Fruit fly (Drosophila melanogaster) whole organism, adult: ENCODE results near the gene CG42656.

Experiments
- CG11617 ChIP-seq: fragments of 200-800 bp; sonication (Bioruptor generic); optimal IDR thresholded peaks from 2 replicates; lab custom pipeline; 2017; ENCODE audit warnings: mild to moderate bottlenecking, missing biosample characterization, missing genetic modification reagents, missing genetic modification characterization
- CG14711 ChIP-seq: fragments of 200-800 bp; sonication (Bioruptor generic); optimal IDR thresholded peaks from 2 replicates; lab custom pipeline; 2018; ENCODE audit warnings: missing biosample characterization, mild to moderate bottlenecking, missing genetic modification characterization, moderate library complexity
- CG1620 ChIP-seq: fragments of 200-800 bp; sonication (Bioruptor generic); optimal IDR thresholded peaks from 2 replicates; lab custom pipeline; 2016; ENCODE audit warnings: missing biosample characterization, missing genetic modification characterization
- CG33017 ChIP-seq: fragments of 200-800 bp; sonication (Bioruptor generic); optimal IDR thresholded peaks from 2 replicates; lab custom pipeline; 2018; ENCODE audit warnings: missing biosample characterization, mild to moderate bottlenecking, missing genetic modification characterization, moderate library complexity
- CG5204 ChIP-seq: fragments of 200-800 bp; sonication (Bioruptor generic); optimal IDR thresholded peaks from 2 replicates; lab custom pipeline; 2016; ENCODE audit warnings: missing biosample characterization, missing genetic modification characterization
- CG7045 ChIP-seq: fragments of 200-800 bp; sonication (Bioruptor generic); optimal IDR thresholded peaks from 2 replicates; lab custom pipeline; 2017; ENCODE audit warnings: missing biosample characterization, mild to moderate bottlenecking, missing genetic modification characterization
- Clk ChIP-seq: fragments of 200-800 bp; sonication (Bioruptor generic); optimal IDR thresholded peaks from 2 replicates; lab custom pipeline; 2017; ENCODE audit warnings: missing biosample characterization, missing genetic modification characterization
- Crg-1 ChIP-seq: fragments of 200-800 bp; sonication (Bioruptor generic); optimal IDR thresholded peaks from 2 replicates; lab custom pipeline; 2016; ENCODE audit warnings: missing biosample characterization, missing genetic modification characterization
- kay ChIP-seq: fragments of 200-800 bp; sonication (Bioruptor generic); peaks from one replicate; lab custom pipeline; 2016; ENCODE audit warnings: missing biosample characterization, missing genetic modification characterization, borderline replicate concordance
- ovo ChIP-seq: fragments of 200-800 bp; sonication (Bioruptor generic); optimal IDR thresholded peaks from 2 replicates; lab custom pipeline; 2016; ENCODE audit warnings: missing biosample characterization, missing genetic modification characterization
- pad ChIP-seq: fragments of 200-800 bp; sonication (Bioruptor generic); optimal IDR thresholded peaks from 3 replicates; lab custom pipeline; 2017; ENCODE audit warnings: missing biosample characterization, missing genetic modification characterization, mild to moderate bottlenecking, moderate library complexity, missing genetic modification reagents
- tj ChIP-seq: fragments of 200-800 bp; sonication (Bioruptor generic); optimal IDR thresholded peaks from 3 replicates; lab custom pipeline; 2017; ENCODE audit warnings: missing biosample characterization, mild to moderate bottlenecking, missing genetic modification characterization, moderate library complexity
- toe ChIP-seq: fragments of 200-800 bp; sonication (Bioruptor generic); optimal IDR thresholded peaks from 2 replicates; lab custom pipeline; 2016; ENCODE audit warnings: missing biosample characterization, missing genetic modification characterization

dm6 chr3R:7499488-7499887, 6.4 kb upstream of the CG42656 start:
- TF ChIP-seq CG11617 (GFP tag; lab: Kevin White, UChicago) (no peak), tj (GFP tag; lab: Kevin White, UChicago) (no peak), ovo (GFP tag; lab: Kevin White, UChicago) (no peak), CG33017 (tag; lab: Kevin White, UChicago) (no peak), CG5204 (GFP tag; lab: Kevin White, UChicago) (no peak), Crg-1 (GFP tag; lab: Kevin White, UChicago) (no peak), CG1620 (GFP tag; lab: Kevin White, UChicago) (no peak), CG7045 (GFP tag; lab: Kevin White, UChicago) (no peak), pad (GFP tag; lab: Kevin White, UChicago) (no peak), Clk (GFP tag; lab: Kevin White, UChicago) (no peak), toe (GFP tag; lab: Kevin White, UChicago) (no peak), kay (GFP tag; lab: Kevin White, UChicago) (peak; percentile 89), CG14711 (tag; lab: Kevin White, UChicago) (no peak)
